Fruit fly (Drosophila melanogaster) whole organism, adult: ENCODE data around the gene Rh2.

Source experiments
- kay ChIP-seq: fragments of 200-800 bp; sonication (Bioruptor generic); peaks from one replicate; lab custom pipeline; 2016; ENCODE audit warnings: missing biosample characterization, missing genetic modification characterization, borderline replicate concordance
- tj ChIP-seq: fragments of 200-800 bp; sonication (Bioruptor generic); optimal IDR thresholded peaks from 3 replicates; lab custom pipeline; 2017; ENCODE audit warnings: missing biosample characterization, mild to moderate bottlenecking, missing genetic modification characterization, moderate library complexity

DNA sequence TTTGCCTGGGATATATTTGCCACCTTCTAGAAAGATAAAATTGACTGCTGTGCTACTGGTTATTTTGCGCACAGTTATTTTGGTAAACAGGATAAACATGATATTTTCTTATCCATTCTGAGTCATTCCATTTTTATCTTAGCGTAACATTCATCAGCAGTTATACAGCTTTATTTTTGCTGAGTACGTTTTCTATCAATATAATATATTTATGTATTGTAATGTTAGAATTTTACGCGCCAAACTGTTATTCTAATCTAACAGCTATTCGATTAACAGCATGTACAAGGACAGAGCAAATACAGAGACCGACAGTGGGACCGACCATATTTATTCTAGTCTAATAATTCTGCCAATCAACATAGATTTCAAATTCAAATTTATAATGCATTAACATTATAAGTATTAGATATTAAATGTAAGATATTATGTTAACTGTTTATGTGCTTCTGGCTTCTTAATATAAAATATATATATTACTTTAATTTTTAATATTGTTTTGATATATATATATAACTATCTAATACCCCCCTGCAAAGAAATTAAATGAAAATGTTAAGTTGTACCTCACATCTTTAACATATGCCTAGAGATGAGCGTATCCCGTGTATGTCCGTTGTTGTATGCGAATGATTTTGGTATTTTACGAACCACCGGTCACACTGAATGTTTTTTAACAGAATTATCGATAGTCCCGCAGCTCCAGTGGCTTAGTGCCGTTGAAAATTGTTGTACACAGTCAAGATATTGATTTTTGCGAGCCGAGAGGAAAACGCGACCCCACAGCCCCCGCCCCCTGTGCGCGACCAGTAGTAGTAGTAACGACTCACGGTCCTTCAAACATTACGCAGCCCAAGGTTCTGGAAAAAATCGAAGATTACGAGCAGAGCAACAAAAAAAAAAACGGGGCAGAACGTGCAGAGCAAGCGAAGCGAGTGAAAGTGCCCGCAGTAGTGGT is 7.0 kb downstream of the Rh2 start, which contains the start of gene EndoA:
- peak; percentile 47 for TF ChIP-seq tj (GFP tag; lab: Kevin White, UChicago)
- peak; percentile 91 for TF ChIP-seq kay (GFP tag; lab: Kevin White, UChicago)
